Worm (Caenorhabditis elegans): Measurements from ENCODE around the gene T15B7.1.

ce11 chrV:6893681-6894080 lies 51.1 kb downstream of the T15B7.1 start:
- TF ChIP-seq ceh-82 (tag; optimal IDR thresholded peaks at IDR 0.05): no peak
- no peak for TF ChIP-seq ama-1 (optimal IDR thresholded peaks at IDR 0.05)
- TF ChIP-seq lin-39 (tag; optimal IDR thresholded peaks at IDR 0.05): no peak
- TF ChIP-seq skn-1 (tag; optimal IDR thresholded peaks at IDR 0.05): no peak
- TF ChIP-seq lsy-2 (tag; optimal IDR thresholded peaks at IDR 0.05): peak in 1 of 2 experiments; percentile 7
- TF ChIP-seq ztf-11 (tag; optimal IDR thresholded peaks at IDR 0.05): no peak
- no peak for TF ChIP-seq snpc-4 (tag; optimal IDR thresholded peaks at IDR 0.05)
- TF ChIP-seq nhr-25 (tag; optimal IDR thresholded peaks at IDR 0.05): no peak
- no peak for TF ChIP-seq elt-1 (tag; optimal IDR thresholded peaks at IDR 0.05)
- no peak for TF ChIP-seq lin-13 (GFP tag; optimal IDR thresholded peaks at IDR 0.05)
- no peak for TF ChIP-seq nhr-12 (tag; optimal IDR thresholded peaks at IDR 0.05)
